Fruit fly (Drosophila melanogaster) whole organism, prepupa: ENCODE data around the gene Hayan.

Source experiments
- CG16779 ChIP-seq: fragments of 200-800 bp; sonication (Bioruptor generic); optimal IDR thresholded peaks from 3 replicates; lab custom pipeline; 2017; ENCODE audit warnings: missing biosample characterization, mild to moderate bottlenecking, missing genetic modification characterization
- CG6163 ChIP-seq: fragments of 200-800 bp; sonication (Bioruptor generic); IDR thresholded peaks from 3 replicates; pipeline ENCODE4 v1.3.6; 2022; ENCODE audit warnings: missing biosample characterization, missing genetic modification characterization
- CG6792 ChIP-seq: fragments of 200-800 bp; sonication (Bioruptor generic); optimal IDR thresholded peaks from 3 replicates; lab custom pipeline; 2016; ENCODE audit warnings: missing biosample characterization, missing genetic modification characterization
- Eip93F ChIP-seq: fragments of 200-800 bp; sonication (Bioruptor generic); optimal IDR thresholded peaks from 2 replicates; lab custom pipeline; 2016; ENCODE audit warnings: missing biosample characterization, mild to moderate bottlenecking, missing genetic modification characterization
- Gug ChIP-seq: fragments of 200-800 bp; sonication (Bioruptor generic); IDR thresholded peaks from 2 replicates; pipeline ENCODE4 v1.3.6; 2022; ENCODE audit warnings: missing biosample characterization, missing genetic modification characterization
- Hr39 ChIP-seq: fragments of 200-800 bp; sonication (Bioruptor generic); optimal IDR thresholded peaks from 2 replicates; lab custom pipeline; 2016; ENCODE audit warnings: missing biosample characterization, missing genetic modification characterization
- Lpt ChIP-seq: fragments of 200-800 bp; sonication (Bioruptor generic); optimal IDR thresholded peaks from 3 replicates; lab custom pipeline; 2016; ENCODE audit warnings: missing biosample characterization, missing genetic modification characterization
- achi ChIP-seq: fragments of 200-800 bp; sonication (Bioruptor generic); optimal IDR thresholded peaks from 3 replicates; lab custom pipeline; 2016; ENCODE audit warnings: missing biosample characterization, missing genetic modification characterization
- salr ChIP-seq, 2 experiments: fragments of 200-800 bp; sonication (Bioruptor generic); optimal IDR thresholded peaks; 3 replicates each; lab custom pipeline; 2016 to 2018; ENCODE audit warnings: missing biosample characterization in 2 of 2, missing genetic modification characterization in 2 of 2, mild to moderate bottlenecking in 1 of 2

DNA sequence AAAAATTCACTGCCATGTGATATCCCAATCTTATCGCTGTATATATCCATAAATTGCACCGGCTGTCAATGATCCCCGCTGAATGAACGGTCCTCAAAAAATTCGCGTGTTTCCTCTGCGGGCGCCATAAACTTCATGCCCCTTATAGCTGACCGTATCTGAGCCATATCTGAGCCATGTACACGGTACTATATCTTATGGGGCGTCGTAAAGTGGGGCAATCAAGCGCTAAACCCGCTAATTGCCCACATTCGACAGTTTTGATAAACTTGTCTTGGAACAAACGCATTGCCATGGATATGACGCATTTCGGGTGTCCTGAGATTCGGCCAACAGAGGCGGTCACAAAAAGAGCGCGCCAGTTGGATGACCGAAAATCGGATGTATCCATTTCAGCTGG is 27.3 kb upstream of the Hayan start:
- TF ChIP-seq Gug (GFP tag; lab: Robert Waterston, UW) (no peak), Hr39 (no peak), salr (GFP tag; optimal IDR thresholded peaks at IDR 0.05; lab: Kevin White, UChicago) (no peak), CG6163 (GFP tag; lab: Robert Waterston, UW) (no peak), Lpt (GFP tag; lab: Kevin White, UChicago) (no peak), CG6792 (GFP tag; lab: Kevin White, UChicago) (no peak), Eip93F (GFP tag; lab: Kevin White, UChicago) (no peak), achi (GFP tag; lab: Kevin White, UChicago) (no peak), CG16779 (tag; lab: Kevin White, UChicago) (no peak)
